Worm (Caenorhabditis elegans) whole organism, young adult: Measurements from ENCODE around the gene gcy-34.

Source experiments
- B0035.1 ChIP-seq: sonication (generic microtip); optimal IDR thresholded peaks from 2 replicates; lab custom pipeline; 2016; ENCODE audit warnings: missing genetic modification characterization, mild to moderate bottlenecking, missing compliant biosample characterization, missing genotype, missing genetic modification reagents
- C17E4.6 ChIP-seq: fragments of 200-800 bp; sonication (Bioruptor generic); IDR thresholded peaks from 2 replicates; pipeline ENCODE4 v1.3.6; 2022; ENCODE audit warnings: missing genetic modification reagents, missing genetic modification characterization, missing compliant biosample characterization
- F33H1.4 ChIP-seq: fragments of 200-800 bp; sonication (Bioruptor generic); IDR thresholded peaks from 2 replicates; pipeline ENCODE4 v1.3.6; 2022; ENCODE audit warnings: missing genetic modification reagents, missing genetic modification characterization, missing compliant biosample characterization
- akir-1 ChIP-seq: fragments of 200-800 bp; sonication (Bioruptor generic); optimal IDR thresholded peaks from 2 replicates; lab custom pipeline; 2018; ENCODE audit warnings: mild to moderate bottlenecking, missing genetic modification characterization, moderate library complexity, missing compliant biosample characterization
- athp-1 ChIP-seq: sonication (generic microtip); optimal IDR thresholded peaks from 2 replicates; lab custom pipeline; 2017; ENCODE audit warnings: mild to moderate bottlenecking, missing genetic modification characterization, missing compliant biosample characterization
- cebp-1 ChIP-seq, 2 experiments: fragments of 200-800 bp in 1 of 2; sonication (Bioruptor generic) in 1 of 2; sonication (generic microtip) in 1 of 2; IDR thresholded peaks in 1 of 2; optimal IDR thresholded peaks in 1 of 2; 2 replicates each; pipeline versions ENCODE4 v1.3.6 to Lab custom; 2017 to 2022; ENCODE audit warnings: missing compliant biosample characterization in 2 of 2, missing genetic modification characterization in 2 of 2, mild to moderate bottlenecking in 1 of 2, missing genetic modification reagents in 1 of 2, moderate library complexity in 1 of 2
- ceh-27 ChIP-seq: fragments of 200-800 bp; sonication (Bioruptor generic); optimal IDR thresholded peaks from 2 replicates; lab custom pipeline; 2018; ENCODE audit warnings: mild to moderate bottlenecking, missing genetic modification characterization, moderate library complexity, missing compliant biosample characterization
- egl-18 ChIP-seq: fragments of 200-800 bp; sonication (Bioruptor generic); IDR thresholded peaks from 2 replicates; pipeline ENCODE4 v1.3.6; 2022; ENCODE audit warnings: missing genetic modification reagents, missing genetic modification characterization, missing compliant biosample characterization
- mcd-1 ChIP-seq: fragments of 200-800 bp; sonication (Bioruptor generic); IDR thresholded peaks from 2 replicates; pipeline ENCODE4 v1.3.6; 2022; ENCODE audit warnings: missing genetic modification reagents, missing genetic modification characterization, missing compliant biosample characterization
- nhr-120 ChIP-seq: fragments of 200-800 bp; sonication (Bioruptor generic); IDR thresholded peaks from 2 replicates; pipeline ENCODE4 v1.3.6; 2022; ENCODE audit warnings: missing genetic modification characterization, missing compliant biosample characterization
- pha-4 ChIP-seq: fragments of 150-350 bp; sonication (generic microtip); optimal IDR thresholded peaks from 2 replicates; lab custom pipeline; 2014; ENCODE audit warnings: missing biosample characterization, missing genetic modification reagents, missing genetic modification characterization
- snpc-4 ChIP-seq, 5 experiments: fragments of 150-350 bp in 1 of 5; sonication (generic microtip) in 4 of 5; optimal IDR thresholded peaks; 2 replicates each; lab custom pipeline; 2014 to 2018; ENCODE audit warnings: missing genetic modification characterization in 5 of 5, missing biosample characterization in 3 of 5, antibody characterized with exemption in 2 of 5, mild to moderate bottlenecking in 2 of 5, missing compliant biosample characterization in 2 of 5, missing genotype in 2 of 5, moderate library complexity in 2 of 5, missing genetic modification reagents in 1 of 5
- unc-62 ChIP-seq: fragments of 150-350 bp; optimal IDR thresholded peaks from 2 replicates; lab custom pipeline; 2014; ENCODE audit warnings: missing biosample characterization, missing genetic modification reagents, missing genetic modification characterization
- ztf-25 ChIP-seq: fragments of 200-800 bp; sonication (Bioruptor generic); IDR thresholded peaks from 2 replicates; pipeline ENCODE4 v1.3.6; 2022; ENCODE audit warnings: missing genetic modification reagents, missing genetic modification characterization, missing compliant biosample characterization

ce11 chrV:13408440-13408839 lies 22.7 kb upstream of the gcy-34 start:
- TF ChIP-seq athp-1 (tag; lab: Kevin White, UChicago): no peak
- TF ChIP-seq F33H1.4 (GFP tag; lab: Robert Waterston, UW): no peak
- TF ChIP-seq ztf-25: no peak
- no peak for TF ChIP-seq akir-1 (GFP tag; lab: Kevin White, UChicago)
- no peak for TF ChIP-seq pha-4 (tag; lab: Kevin White, UChicago)
- TF ChIP-seq nhr-120: no peak
- no peak for TF ChIP-seq cebp-1 (GFP tag; IDR thresholded peaks at IDR 0.05; lab: Robert Waterston, UW)
- no peak for TF ChIP-seq cebp-1 (tag; optimal IDR thresholded peaks at IDR 0.05; lab: Kevin White, UChicago)
- no peak for TF ChIP-seq mcd-1 (GFP tag; lab: Robert Waterston, UW)
- no peak for TF ChIP-seq C17E4.6
- no peak for TF ChIP-seq unc-62 (GFP tag; lab: Kevin White, UChicago)
- no peak for TF ChIP-seq ceh-27 (GFP tag; lab: Kevin White, UChicago)
- TF ChIP-seq B0035.1 (tag; lab: Kevin White, UChicago): no peak
- TF ChIP-seq snpc-4 (GFP tag; optimal IDR thresholded peaks at IDR 0.05; lab: Kevin White, UChicago): no peak
- no peak for TF ChIP-seq snpc-4 (tag; optimal IDR thresholded peaks at IDR 0.05; lab: Kevin White, UChicago)
- TF ChIP-seq egl-18 (GFP tag; lab: Robert Waterston, UW): no peak
